Worm (Caenorhabditis elegans): ENCODE measurements around the gene ZK1127.12.

ZK1127.12 gene

ce11 chrII:7037659-7038342 lies 14.1 kb upstream of the ZK1127.12 start, which contains the start of gene cin-4:
cin-4 (plus strand) TSS chrII:7038292.
- TF ChIP-seq B0310.2 (tag; optimal IDR thresholded peaks at IDR 0.05) (no peak), pes-1 (GFP tag; IDR thresholded peaks at IDR 0.05) (no peak), hnd-1 (tag; optimal IDR thresholded peaks at IDR 0.05) (no peak), ceh-36 (tag; optimal IDR thresholded peaks at IDR 0.05) (no peak), ama-1 (optimal IDR thresholded peaks at IDR 0.05) (no peak), hmbx-1 (tag; optimal IDR thresholded peaks at IDR 0.05) (no peak), flt-1 (GFP tag; IDR thresholded peaks at IDR 0.05) (no peak), F13C5.2 (tag; optimal IDR thresholded peaks at IDR 0.05) (no peak)

ce11 chrII:7042090-7042489 lies 9.8 kb upstream of the ZK1127.12 start:
- TF ChIP-seq sea-1 (GFP tag; conservative IDR thresholded peaks at IDR 0.05) (0 out of 2 replicates have a peak, but pooled peaks have one; percentile 27), scrt-1 (GFP tag; IDR thresholded peaks at IDR 0.05) (0 out of 2 replicates have a peak, but pooled peaks have one; percentile 45), pes-1 (GFP tag; IDR thresholded peaks at IDR 0.05) (peak; percentile 82), flt-1 (GFP tag; IDR thresholded peaks at IDR 0.05) (peak; percentile 39)

ce11 chrII:7049470-7049869 lies 2.4 kb upstream of the ZK1127.12 start:
- no peak for TF ChIP-seq hmg-4 (GFP tag; optimal IDR thresholded peaks at IDR 0.05)
- no peak for TF ChIP-seq hmbx-1 (tag; optimal IDR thresholded peaks at IDR 0.05)
- TF ChIP-seq aly-1 (tag; optimal IDR thresholded peaks at IDR 0.05) = no peak
- TF ChIP-seq ceh-13 (GFP tag; optimal IDR thresholded peaks at IDR 0.05) = no peak
- no peak for TF ChIP-seq tbx-37 (GFP tag; conservative IDR thresholded peaks at IDR 0.05)
- TF ChIP-seq ets-7 (tag; optimal IDR thresholded peaks at IDR 0.05) = no peak
- TF ChIP-seq ama-1 (optimal IDR thresholded peaks at IDR 0.05) = no peak
- TF ChIP-seq sea-1 (GFP tag; conservative IDR thresholded peaks at IDR 0.05) = no peak
- TF ChIP-seq tbx-11 (GFP tag; IDR thresholded peaks at IDR 0.05) = no peak

- no peak for TF ChIP-seq B0310.2 (tag; optimal IDR thresholded peaks at IDR 0.05)
- TF ChIP-seq hmg-4 (GFP tag; optimal IDR thresholded peaks at IDR 0.05) = no peak
- no peak for TF ChIP-seq aly-1 (tag; optimal IDR thresholded peaks at IDR 0.05)
- peak; percentile 23 for TF ChIP-seq F13C5.2 (tag; optimal IDR thresholded peaks at IDR 0.05)
- TF ChIP-seq ceh-13 (GFP tag; optimal IDR thresholded peaks at IDR 0.05) = no peak
- no peak for TF ChIP-seq pes-1 (GFP tag; IDR thresholded peaks at IDR 0.05)
- no peak for TF ChIP-seq ama-1 (optimal IDR thresholded peaks at IDR 0.05)
- TF ChIP-seq tbx-11 (GFP tag; IDR thresholded peaks at IDR 0.05) = no peak
- no peak for TF ChIP-seq ets-7 (tag; optimal IDR thresholded peaks at IDR 0.05)
These were observed 1.7 kb upstream of the ZK1127.12 start, which contains the start of the genes tcer-1 and ZK1127.5 for ce11 chrII:7050021-7050722. tcer-1 (minus strand) TSS chrII:7050071. ZK1127.5 (plus strand) TSS chrII:7050672.

ce11 chrII:7053001-7053400 lies 1.1 kb downstream of the ZK1127.12 start, which contains the start of gene ZK1127.13:
ZK1127.13 (plus strand) TSS chrII:7053301.
- TF ChIP-seq aly-1 (tag; optimal IDR thresholded peaks at IDR 0.05) = no peak
- TF ChIP-seq ama-1 (optimal IDR thresholded peaks at IDR 0.05) = no peak
- TF ChIP-seq scrt-1 (GFP tag; IDR thresholded peaks at IDR 0.05) = no peak
- TF ChIP-seq ets-7 (tag; optimal IDR thresholded peaks at IDR 0.05) = no peak
- no peak for TF ChIP-seq tbx-37 (GFP tag; conservative IDR thresholded peaks at IDR 0.05)
- no peak for TF ChIP-seq ceh-36 (tag; optimal IDR thresholded peaks at IDR 0.05)
- no peak for TF ChIP-seq ceh-13 (GFP tag; optimal IDR thresholded peaks at IDR 0.05)
- TF ChIP-seq hmbx-1 (tag; optimal IDR thresholded peaks at IDR 0.05) = no peak
- TF ChIP-seq flt-1 (GFP tag; IDR thresholded peaks at IDR 0.05) = no peak
- TF ChIP-seq B0310.2 (tag; optimal IDR thresholded peaks at IDR 0.05) = no peak
- no peak for TF ChIP-seq tbx-11 (GFP tag; IDR thresholded peaks at IDR 0.05)
- TF ChIP-seq F13C5.2 (tag; optimal IDR thresholded peaks at IDR 0.05) = no peak
- no peak for TF ChIP-seq hmg-4 (GFP tag; optimal IDR thresholded peaks at IDR 0.05)
- no peak for TF ChIP-seq tra-4 (tag; optimal IDR thresholded peaks at IDR 0.05)
- no peak for TF ChIP-seq sea-1 (GFP tag; conservative IDR thresholded peaks at IDR 0.05)
- TF ChIP-seq pes-1 (GFP tag; IDR thresholded peaks at IDR 0.05) = no peak
- no peak for TF ChIP-seq hnd-1 (tag; optimal IDR thresholded peaks at IDR 0.05)

- no peak for TF ChIP-seq pes-1 (GFP tag; IDR thresholded peaks at IDR 0.05)
- TF ChIP-seq scrt-1 (GFP tag; IDR thresholded peaks at IDR 0.05) = no peak
- TF ChIP-seq tra-4 (tag; optimal IDR thresholded peaks at IDR 0.05) = no peak
- TF ChIP-seq B0310.2 (tag; optimal IDR thresholded peaks at IDR 0.05) = no peak
- no peak for TF ChIP-seq hmbx-1 (tag; optimal IDR thresholded peaks at IDR 0.05)
- TF ChIP-seq F13C5.2 (tag; optimal IDR thresholded peaks at IDR 0.05) = no peak
- TF ChIP-seq hnd-1 (tag; optimal IDR thresholded peaks at IDR 0.05) = no peak
- TF ChIP-seq aly-1 (tag; optimal IDR thresholded peaks at IDR 0.05) = no peak
These were observed 1.8 kb downstream of the ZK1127.12 start, which contains the start of gene ZK1127.4 for ce11 chrII:7053649-7054048. ZK1127.4 (plus strand) TSS chrII:7053949.

- no peak for TF ChIP-seq hmg-4 (GFP tag; optimal IDR thresholded peaks at IDR 0.05)
These were observed 3.1 kb downstream of the ZK1127.12 start, which contains the start of gene ZK1127.3 for ce11 chrII:7054987-7055386. ZK1127.3 (plus strand) TSS chrII:7055287.

ce11 chrII:7056328-7056727 lies 4.5 kb downstream of the ZK1127.12 start:
- TF ChIP-seq ceh-36 (tag; optimal IDR thresholded peaks at IDR 0.05) (no peak), tbx-11 (GFP tag; IDR thresholded peaks at IDR 0.05) (no peak), tra-4 (tag; optimal IDR thresholded peaks at IDR 0.05) (no peak)

Data from whole organism, early embryonic.